Worm (Caenorhabditis elegans) whole organism, L1 larva: Measurements from ENCODE around the gene C55A6.10.
"Not testable (repeated sequence)": the region's sequence is repeated elsewhere in the genome, so short reads cannot be mapped to it uniquely, and the experiment has no call there.

Source experiments
- alr-1 ChIP-seq: fragments of 200-800 bp; sonication (Bioruptor generic); optimal IDR thresholded peaks from 2 replicates; lab custom pipeline; 2018; ENCODE audit warnings: borderline replicate concordance, mild to moderate bottlenecking, missing genetic modification characterization, missing compliant biosample characterization
- aly-2 ChIP-seq: fragments of 150-350 bp; optimal IDR thresholded peaks from 2 replicates; lab custom pipeline; 2014; ENCODE audit warnings: missing biosample characterization, missing genetic modification characterization
- ceh-82 ChIP-seq, 3 experiments: fragments of 150-350 bp in 1 of 3; sonication (generic microtip) in 2 of 3; optimal IDR thresholded peaks; 2 replicates each; lab custom pipeline; 2014 to 2017; ENCODE audit warnings: missing biosample characterization in 3 of 3, missing genetic modification characterization in 3 of 3
- efl-1 ChIP-seq, 4 experiments: fragments of 150-350 bp; optimal IDR thresholded peaks in 3 of 4; peaks in 1 of 4; 1 replicate in 1 of 4; 2 replicates in 3 of 4; lab custom pipeline; 2014; ENCODE audit warnings: missing biosample characterization in 2 of 4, missing genetic modification characterization in 2 of 4, missing genetic modification reagents in 2 of 4
- lin-35 ChIP-seq, 2 experiments: fragments of 150-350 bp; optimal IDR thresholded peaks; 2 replicates each; lab custom pipeline; 2014; ENCODE audit warnings: missing biosample characterization in 2 of 2, missing genetic modification characterization in 2 of 2, missing genetic modification reagents in 2 of 2
- lin-39 ChIP-seq: fragments of 150-350 bp; optimal IDR thresholded peaks from 2 replicates; lab custom pipeline; 2014; ENCODE audit warnings: missing biosample characterization, missing genetic modification reagents, missing genetic modification characterization
- lsy-2 ChIP-seq, 2 experiments: fragments of 150-350 bp; optimal IDR thresholded peaks; 2 replicates each; lab custom pipeline; 2014; ENCODE audit warnings: missing biosample characterization in 2 of 2, missing genetic modification characterization in 2 of 2
- mab-9 ChIP-seq: fragments of 200-800 bp; sonication (Bioruptor generic); IDR thresholded peaks from 2 replicates; pipeline ENCODE4 v1.3.6; 2022; ENCODE audit warnings: missing genetic modification reagents, missing genetic modification characterization, missing compliant biosample characterization
- nhr-11 ChIP-seq: fragments of 150-350 bp; optimal IDR thresholded peaks from 2 replicates; lab custom pipeline; 2014; ENCODE audit warnings: missing biosample characterization, missing genetic modification characterization
- nhr-237 ChIP-seq: fragments of 150-350 bp; optimal IDR thresholded peaks from 2 replicates; lab custom pipeline; 2014; ENCODE audit warnings: missing biosample characterization, missing genetic modification characterization
- nhr-28 ChIP-seq: fragments of 150-350 bp; optimal IDR thresholded peaks from 2 replicates; lab custom pipeline; 2014; ENCODE audit warnings: missing biosample characterization, missing genetic modification characterization
- nhr-77 ChIP-seq: fragments of 150-350 bp; optimal IDR thresholded peaks from 2 replicates; lab custom pipeline; 2014; ENCODE audit warnings: missing biosample characterization, missing genetic modification characterization
- rnt-1 ChIP-seq: sonication (generic microtip); optimal IDR thresholded peaks from 2 replicates; lab custom pipeline; 2016; ENCODE audit warnings: mild to moderate bottlenecking, missing genetic modification characterization, moderate library complexity, missing compliant biosample characterization
- unc-62 ChIP-seq: fragments of 150-350 bp; optimal IDR thresholded peaks from 2 replicates; lab custom pipeline; 2014; ENCODE audit warnings: missing biosample characterization, missing genetic modification reagents, missing genetic modification characterization

DNA sequence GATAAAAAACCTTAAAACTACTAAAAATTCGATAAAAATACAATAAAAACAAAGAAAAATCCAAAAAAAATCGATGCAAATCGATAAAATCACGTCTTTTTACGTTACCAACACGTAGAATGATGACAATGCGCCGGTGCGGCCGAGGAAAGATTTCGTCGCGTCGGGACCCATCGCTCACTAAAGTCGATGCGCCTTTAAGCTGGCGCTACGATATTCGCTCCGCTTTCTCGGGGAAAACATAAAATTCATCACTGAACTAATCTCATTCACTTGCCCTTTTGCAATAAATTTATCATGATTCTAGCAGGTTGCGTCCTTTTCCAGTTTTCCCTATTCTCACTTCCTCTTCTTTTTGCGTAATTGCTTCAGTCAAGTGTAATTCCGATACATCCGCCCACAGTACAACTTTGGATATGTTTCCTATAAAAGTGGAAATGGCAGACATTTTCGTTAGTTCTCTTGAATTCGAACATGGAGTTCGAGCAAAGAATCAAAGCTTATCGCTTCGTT, 21.5 kb upstream of the C55A6.10 start, which contains the start of gene col-157:
- TF ChIP-seq nhr-77 (tag; lab: Kevin White, UChicago); efl-1 (optimal IDR thresholded peaks at IDR 0.05; lab: Kevin White, UChicago); efl-1 (GFP tag; optimal IDR thresholded peaks at IDR 0.05 in 1 of 2; lab: Kevin White, UChicago); nhr-237 (tag; lab: Kevin White, UChicago); rnt-1 (tag; lab: Kevin White, UChicago); mab-9; lin-39; aly-2; ceh-82 (tag; optimal IDR thresholded peaks at IDR 0.05; lab: Kevin White, UChicago); unc-62 (GFP tag; lab: Kevin White, UChicago); nhr-28; lsy-2 (tag; optimal IDR thresholded peaks at IDR 0.05; lab: Kevin White, UChicago); alr-1 (tag; lab: Kevin White, UChicago); nhr-11; lin-35 (GFP tag; optimal IDR thresholded peaks at IDR 0.05; lab: Kevin White, UChicago): not testable (repeated sequence)
